Fruit fly (Drosophila melanogaster): Measurements from ENCODE around the gene CG8907.

Gene CG8907

dm6 chr3R:17008018-17008674 lies at the start of gene CG8907:
Gene CG8907, plus strand, starts transcription at chr3R:17008269.
- TF ChIP-seq fru (GFP tag; optimal IDR thresholded peaks at IDR 0.05) (peak; percentile 27), Vsx2 (GFP tag; optimal IDR thresholded peaks at IDR 0.05; ENCODE audit: partially characterized antibody) (peak; percentile 27), Rel (GFP tag; optimal IDR thresholded peaks at IDR 0.05) (no peak), Rel (tag; optimal IDR thresholded peaks at IDR 0.05) (peak; percentile 7), Sp1 (GFP tag; optimal IDR thresholded peaks at IDR 0.05) (no peak), CG9705 (GFP tag; optimal IDR thresholded peaks at IDR 0.05) (no peak), h (GFP tag; optimal IDR thresholded peaks at IDR 0.05) (peak; percentile 74)

dm6 chr3R:16960219-16960618 lies 47.9 kb upstream of the CG8907 start:
- no peak for TF ChIP-seq Myc (optimal IDR thresholded peaks at IDR 0.05)
- no peak for TF ChIP-seq N (GFP tag; optimal IDR thresholded peaks at IDR 0.05)

dm6 chr3R:16962303-16962702 lies 45.8 kb upstream of the CG8907 start:
- TF ChIP-seq brk (GFP tag; optimal IDR thresholded peaks at IDR 0.05) (no peak), Abd-B (GFP tag; optimal IDR thresholded peaks at IDR 0.05) (no peak), rgr (GFP tag; optimal IDR thresholded peaks at IDR 0.05) (no peak), br (GFP tag; optimal IDR thresholded peaks at IDR 0.05) (no peak), Dif (GFP tag; optimal IDR thresholded peaks at IDR 0.05; ENCODE audit: partially characterized antibody) (no peak), Hr83 (GFP tag; optimal IDR thresholded peaks at IDR 0.05; ENCODE audit: poor library complexity, severe bottlenecking) (no peak), Vsx2 (GFP tag; optimal IDR thresholded peaks at IDR 0.05; ENCODE audit: partially characterized antibody) (no peak), tai (GFP tag; optimal IDR thresholded peaks at IDR 0.05) (no peak), lola (GFP tag; optimal IDR thresholded peaks at IDR 0.05) (no peak), dl (GFP tag; optimal IDR thresholded peaks at IDR 0.05; ENCODE audit: insufficient read depth in 1 of 2, partially characterized antibody in 2 of 2) (no peak), Dfd (GFP tag; optimal IDR thresholded peaks at IDR 0.05) (no peak), pan (optimal IDR thresholded peaks at IDR 0.05) (no peak), CrebA (GFP tag; optimal IDR thresholded peaks at IDR 0.05; ENCODE audit: borderline replicate concordance) (no peak), dsf (GFP tag; optimal IDR thresholded peaks at IDR 0.05; ENCODE audit: borderline replicate concordance) (no peak), usp (GFP tag; optimal IDR thresholded peaks at IDR 0.05) (no peak), h (GFP tag; optimal IDR thresholded peaks at IDR 0.05) (no peak), ey (GFP tag; optimal IDR thresholded peaks at IDR 0.05) (no peak), fru (GFP tag; optimal IDR thresholded peaks at IDR 0.05) (no peak)

dm6 chr3R:16969361-16970355 lies 38.4 kb upstream of the CG8907 start:
- TF ChIP-seq Hr78 (GFP tag; optimal IDR thresholded peaks at IDR 0.05) (no peak), CG9705 (GFP tag; optimal IDR thresholded peaks at IDR 0.05) (peak; percentile 44), woc (GFP tag; optimal IDR thresholded peaks at IDR 0.05) (peak; percentile 64), sv (GFP tag; optimal IDR thresholded peaks at IDR 0.05) (peak; percentile 38), Jra (GFP tag; optimal IDR thresholded peaks at IDR 0.05) (no peak), h (GFP tag; optimal IDR thresholded peaks at IDR 0.05) (no peak), HLH106 (tag; optimal IDR thresholded peaks at IDR 0.05) (peak; percentile 69), Vsx2 (GFP tag; optimal IDR thresholded peaks at IDR 0.05; ENCODE audit: partially characterized antibody) (peak; percentile 52), OdsH (GFP tag; optimal IDR thresholded peaks at IDR 0.05) (peak; percentile 35), Hnf4 (GFP tag; optimal IDR thresholded peaks at IDR 0.05) (peak; percentile 14), dmrt93B (GFP tag; optimal IDR thresholded peaks at IDR 0.05) (no peak), tai (GFP tag; optimal IDR thresholded peaks at IDR 0.05) (no peak), Abd-B (GFP tag; optimal IDR thresholded peaks at IDR 0.05) (no peak), Myc (optimal IDR thresholded peaks at IDR 0.05) (peak; percentile 93)
